Worm (Caenorhabditis elegans): ENCODE measurements around the gene vps-11.

vps-11 gene

ce11 chrII:10784780-10785463 is 8.4 kb downstream of the vps-11 start, which contains the start of gene cdl-1 (continued):
- no peak for TF ChIP-seq let-607 (tag; optimal IDR thresholded peaks at IDR 0.05)
- no peak for TF ChIP-seq bed-1 (GFP tag; IDR thresholded peaks at IDR 0.05)
- TF ChIP-seq madf-3 (GFP tag; IDR thresholded peaks at IDR 0.05) = peak; percentile 63; the same call in 1 of the 2 replicates
- no peak for TF ChIP-seq hlh-26 (GFP tag; conservative IDR thresholded peaks at IDR 0.05)
- TF ChIP-seq ZK185.1 (tag; optimal IDR thresholded peaks at IDR 0.05; ENCODE audit: poor library complexity, severe bottlenecking) = peak; percentile 44
- no peak for TF ChIP-seq zfh-2 (GFP tag; conservative IDR thresholded peaks at IDR 0.05)
- peak; percentile 85 for TF ChIP-seq lin-54 (GFP tag; optimal IDR thresholded peaks at IDR 0.05)
- TF ChIP-seq ceh-40 (GFP tag; IDR thresholded peaks at IDR 0.05) = no peak
- TF ChIP-seq lin-35 (GFP tag; optimal IDR thresholded peaks at IDR 0.05) = peak in 1 of 3 experiments; percentile 84

- no peak for TF ChIP-seq Y53G8AR.9 (GFP tag; conservative IDR thresholded peaks at IDR 0.05)
- no peak for TF ChIP-seq T07F8.4 (tag; optimal IDR thresholded peaks at IDR 0.05)
- no peak for TF ChIP-seq let-607 (tag; optimal IDR thresholded peaks at IDR 0.05)
- TF ChIP-seq hmg-20 (GFP tag; IDR thresholded peaks at IDR 0.05) = no peak
- TF ChIP-seq unc-130 (GFP tag; optimal IDR thresholded peaks at IDR 0.05) = no peak
- TF ChIP-seq F23B12.7 (tag; optimal IDR thresholded peaks at IDR 0.05; ENCODE audit: insufficient read depth) = no peak
- no peak for TF ChIP-seq lin-35 (GFP tag; optimal IDR thresholded peaks at IDR 0.05)
- no peak for TF ChIP-seq repo-1 (tag; optimal IDR thresholded peaks at IDR 0.05)
- TF ChIP-seq ets-4 (GFP tag; optimal IDR thresholded peaks at IDR 0.05) = no peak
- TF ChIP-seq madf-8 (GFP tag; conservative IDR thresholded peaks at IDR 0.05) = no peak
- no peak for TF ChIP-seq akir-1 (GFP tag; optimal IDR thresholded peaks at IDR 0.05)
- TF ChIP-seq ztf-22 (GFP tag; optimal IDR thresholded peaks at IDR 0.05) = no peak
- no peak for TF ChIP-seq madf-6 (GFP tag; IDR thresholded peaks at IDR 0.05)
- TF ChIP-seq B0261.1 (tag; optimal IDR thresholded peaks at IDR 0.05) = no peak
Measured at ce11 chrII:10784248-10784647, 9.0 kb downstream of the vps-11 start.

- TF ChIP-seq chd-7 (tag; optimal IDR thresholded peaks at IDR 0.05) = no peak
- TF ChIP-seq F22D6.2 (tag; optimal IDR thresholded peaks at IDR 0.05) = no peak
- no peak for TF ChIP-seq lin-26 (GFP tag; IDR thresholded peaks at IDR 0.05)
- TF ChIP-seq unc-130 (GFP tag; optimal IDR thresholded peaks at IDR 0.05) = no peak
- TF ChIP-seq pbrm-1 (GFP tag; IDR thresholded peaks at IDR 0.05) = no peak
- TF ChIP-seq D2030.7 (GFP tag; IDR thresholded peaks at IDR 0.05) = peak; percentile 60
- no peak for TF ChIP-seq F39B2.1 (GFP tag; IDR thresholded peaks at IDR 0.05)
- TF ChIP-seq somi-1 (GFP tag; optimal IDR thresholded peaks at IDR 0.05) = no peak
- no peak for TF ChIP-seq nhr-90 (tag; optimal IDR thresholded peaks at IDR 0.05)
- TF ChIP-seq nhr-179 (tag; optimal IDR thresholded peaks at IDR 0.05) = no peak
- TF ChIP-seq nfya-2 (GFP tag; IDR thresholded peaks at IDR 0.05) = no peak
- no peak for TF ChIP-seq snpc-1.1 (tag; optimal IDR thresholded peaks at IDR 0.05; ENCODE audit: insufficient read depth)
- no peak for TF ChIP-seq ztf-3 (GFP tag; optimal IDR thresholded peaks at IDR 0.05)
- TF ChIP-seq ztf-26 (tag; optimal IDR thresholded peaks at IDR 0.05) = no peak
- peak; percentile 92 for TF ChIP-seq madf-6 (GFP tag; IDR thresholded peaks at IDR 0.05)
- TF ChIP-seq dpl-1 (GFP tag; optimal IDR thresholded peaks at IDR 0.05) = peak; percentile 50
- no peak for TF ChIP-seq T07F8.4 (tag; optimal IDR thresholded peaks at IDR 0.05)
- TF ChIP-seq F52B5.7 (tag; optimal IDR thresholded peaks at IDR 0.05) = no peak
- TF ChIP-seq aptf-3 (GFP tag; IDR thresholded peaks at IDR 0.05) = no peak
- TF ChIP-seq athp-1 (tag; optimal IDR thresholded peaks at IDR 0.05) = no peak
- TF ChIP-seq rcor-1 (GFP tag; IDR thresholded peaks at IDR 0.05) = 0 out of 2 replicates have a peak, but pooled peaks have one; percentile 14
- no peak for TF ChIP-seq B0019.2 (GFP tag; conservative IDR thresholded peaks at IDR 0.05)
- no peak for TF ChIP-seq F55B11.4 (tag; optimal IDR thresholded peaks at IDR 0.05; ENCODE audit: borderline replicate concordance, insufficient read depth)
- no peak for TF ChIP-seq sdz-38 (tag; optimal IDR thresholded peaks at IDR 0.05)
- no peak for TF ChIP-seq C06A6.2 (GFP tag; conservative IDR thresholded peaks at IDR 0.05)
- no peak for TF ChIP-seq F23B12.7 (tag; optimal IDR thresholded peaks at IDR 0.05; ENCODE audit: insufficient read depth)
Measured at ce11 chrII:10783201-10783962, 9.9 kb downstream of the vps-11 start, which contains the start of gene ect-2. ect-2 (minus strand) TSS chrII:10783962.
